Worm (Caenorhabditis elegans) whole organism, midembryonic: ENCODE measurements around the gene gcy-12.

Experiments
- T22C8.4 ChIP-seq: fragments of 200-800 bp; sonication (Bioruptor generic); IDR thresholded peaks from 2 replicates; pipeline ENCODE4 v1.3.6; 2022; ENCODE audit warnings: missing genetic modification characterization, missing compliant biosample characterization
- cog-1 ChIP-seq: sonication (generic microtip); optimal IDR thresholded peaks from 2 replicates; lab custom pipeline; 2016; ENCODE audit warnings: missing genetic modification characterization, missing compliant biosample characterization
- med-1 ChIP-seq: sonication (generic microtip); optimal IDR thresholded peaks from 2 replicates; lab custom pipeline; 2017; ENCODE audit warnings: missing genetic modification characterization, mild to moderate bottlenecking, missing compliant biosample characterization, antibody characterized with exemption, missing genetic modification reagents; ENCODE audit not compliant: insufficient read depth
- ref-1 ChIP-seq: fragments of 200-800 bp; sonication (Bioruptor generic); conservative IDR thresholded peaks from 2 replicates; pipeline ENCODE4 v1.3.6; 2022; ENCODE audit warnings: missing genetic modification reagents, missing genetic modification characterization, missing compliant biosample characterization
- tab-1 ChIP-seq: fragments of 200-800 bp; sonication (Bioruptor generic); IDR thresholded peaks from 2 replicates; pipeline ENCODE4 v1.3.6; 2022; ENCODE audit warnings: missing genetic modification characterization, missing compliant biosample characterization

- TF ChIP-seq ref-1 (no peak), med-1 (GFP tag; lab: Kevin White, UChicago) (no peak), T22C8.4 (no peak), cog-1 (tag; lab: Kevin White, UChicago) (no peak), tab-1 (GFP tag; lab: Robert Waterston, UW) (no peak)
Measured at ce11 chrII:5281137-5281536, 30.7 kb upstream of the gcy-12 start.
